Fruit fly (Drosophila melanogaster): Measurements from ENCODE around the gene AnxB10.
A peak's percentile ranks its signal among the peaks of the same experiment; 100 is the strongest.

The AnxB10 gene

DNA sequence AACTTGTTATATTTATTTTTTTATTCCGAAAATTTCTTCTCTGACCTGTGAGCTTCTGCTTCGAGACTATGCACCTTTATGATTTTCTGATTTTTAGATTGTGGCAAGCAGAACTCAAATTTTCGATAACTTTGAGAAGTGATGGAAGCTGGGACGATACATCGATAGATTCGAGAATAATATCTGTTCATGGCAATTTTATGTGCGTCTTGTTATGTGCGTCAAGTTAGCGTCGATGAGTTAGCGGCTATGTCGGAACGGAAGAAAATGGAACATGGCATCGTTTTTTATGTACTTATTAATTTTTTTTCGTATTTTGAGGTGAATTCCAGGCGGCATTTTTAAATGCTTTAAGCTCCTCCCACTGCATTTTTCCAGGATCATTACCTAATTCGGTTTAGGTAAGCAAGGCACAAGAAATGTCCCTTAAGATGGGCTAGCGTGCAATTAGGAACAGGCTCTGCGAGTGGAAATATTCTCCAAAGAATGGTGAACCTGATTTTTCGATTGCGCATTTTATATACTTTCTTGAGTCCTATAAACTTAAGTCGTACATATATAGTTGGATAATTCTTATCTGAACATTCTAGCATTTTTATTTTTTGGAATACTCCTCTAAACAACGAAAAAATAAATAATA lies 7.4 kb downstream of the AnxB10 start, which contains the start of gene Phf7 (continued):
- TF ChIP-seq CG5180 (GFP tag; optimal IDR thresholded peaks at IDR 0.05) (no peak), CG6765 (GFP tag; optimal IDR thresholded peaks at IDR 0.05) (no peak), Sox102F (GFP tag; optimal IDR thresholded peaks at IDR 0.05) (no peak), Eip74EF (GFP tag; optimal IDR thresholded peaks at IDR 0.05) (no peak), CG9727 (GFP tag; optimal IDR thresholded peaks at IDR 0.05) (no peak), Kr (GFP tag; optimal IDR thresholded peaks at IDR 0.05) (no peak), Side (GFP tag; optimal IDR thresholded peaks at IDR 0.05) (no peak), tll (GFP tag; optimal IDR thresholded peaks at IDR 0.05) (no peak), CG3065 (GFP tag; optimal IDR thresholded peaks at IDR 0.05) (no peak), twi (tag; optimal IDR thresholded peaks at IDR 0.05) (no peak), CG31365 (tag; optimal IDR thresholded peaks at IDR 0.05) (no peak), Lim3 (GFP tag; IDR thresholded peaks at IDR 0.05) (no peak), CG9437 (GFP tag; optimal IDR thresholded peaks at IDR 0.05) (no peak), CG32532 (GFP tag; IDR thresholded peaks at IDR 0.05) (no peak), Fer1 (GFP tag; optimal IDR thresholded peaks at IDR 0.05) (no peak), MTF-1 (GFP tag; optimal IDR thresholded peaks at IDR 0.05; ENCODE audit: borderline replicate concordance) (no peak), TFAM (GFP tag; optimal IDR thresholded peaks at IDR 0.05) (no peak), onecut (GFP tag; IDR thresholded peaks at IDR 0.05) (no peak), Bdp1 (GFP tag; optimal IDR thresholded peaks at IDR 0.05) (no peak), CG10431 (GFP tag; optimal IDR thresholded peaks at IDR 0.05) (no peak), CG10274 (GFP tag; optimal IDR thresholded peaks at IDR 0.05) (no peak), CG8924 (tag; optimal IDR thresholded peaks at IDR 0.05) (no peak), CG9876 (GFP tag; optimal IDR thresholded peaks at IDR 0.05) (no peak), pzg (GFP tag; optimal IDR thresholded peaks at IDR 0.05) (peak; percentile 85), repo (GFP tag; optimal IDR thresholded peaks at IDR 0.05) (no peak), Sin3A (optimal IDR thresholded peaks at IDR 0.05) (peak; percentile 65), B-H2 (GFP tag; optimal IDR thresholded peaks at IDR 0.05) (no peak), CG13287 (GFP tag; IDR thresholded peaks at IDR 0.05; ENCODE audit: partially characterized antibody) (peak; percentile 77), pho (GFP tag; optimal IDR thresholded peaks at IDR 0.05) (peak; percentile 13), CG3847 (GFP tag; IDR thresholded peaks at IDR 0.05) (0 out of 2 replicates have a peak, but pooled peaks have one; percentile 12), ash1 (GFP tag; optimal IDR thresholded peaks at IDR 0.05) (no peak), CG17186 (GFP tag; optimal IDR thresholded peaks at IDR 0.05) (peak; percentile 48), luna (GFP tag; optimal IDR thresholded peaks at IDR 0.05) (no peak), Trl (optimal IDR thresholded peaks at IDR 0.05) (no peak), Trl (GFP tag; optimal IDR thresholded peaks at IDR 0.05) (no peak), CG7928 (GFP tag; optimal IDR thresholded peaks at IDR 0.05) (no peak), mam (GFP tag; optimal IDR thresholded peaks at IDR 0.05) (no peak), C15 (GFP tag; IDR thresholded peaks at IDR 0.05) (no peak), btn (GFP tag; optimal IDR thresholded peaks at IDR 0.05) (no peak), dmrt99B (tag; optimal IDR thresholded peaks at IDR 0.05) (no peak), CG14014 (GFP tag; IDR thresholded peaks at IDR 0.05) (no peak), crol (GFP tag; IDR thresholded peaks at IDR 0.05) (no peak), pros (GFP tag; optimal IDR thresholded peaks at IDR 0.05) (no peak), Hmr (GFP tag; optimal IDR thresholded peaks at IDR 0.05) (no peak), YL-1 (GFP tag; optimal IDR thresholded peaks at IDR 0.05) (no peak), CG14860 (GFP tag; IDR thresholded peaks at IDR 0.05; ENCODE audit: partially characterized antibody) (peak; percentile 56; the same call in 2 of the 3 replicates), CG17568 (GFP tag; optimal IDR thresholded peaks at IDR 0.05) (no peak), sens (GFP tag) (peak; percentile 53), nmo (GFP tag; optimal IDR thresholded peaks at IDR 0.05) (peak; percentile 34), CG2875 (GFP tag; optimal IDR thresholded peaks at IDR 0.05) (no peak)

All from whole organism, embryonic.